Worm (Caenorhabditis elegans) whole organism, L4 larva: ENCODE measurements around the gene M70.5.
"Not testable (repeated sequence)": the region's sequence is repeated elsewhere in the genome, so short reads cannot be mapped to it uniquely, and the experiment has no call there.

Experiments
- F37D6.2 ChIP-seq: sonication (generic microtip); optimal IDR thresholded peaks from 2 replicates; lab custom pipeline; 2016; ENCODE audit warnings: mild to moderate bottlenecking, missing genetic modification characterization, missing compliant biosample characterization
- F49E8.2 ChIP-seq: sonication (generic microtip); optimal IDR thresholded peaks from 2 replicates; lab custom pipeline; 2016; ENCODE audit warnings: missing compliant biosample characterization, mild to moderate bottlenecking, missing genetic modification characterization, borderline replicate concordance
- T26A8.4 ChIP-seq: fragments of 200-800 bp; sonication (Bioruptor generic); IDR thresholded peaks from 2 replicates; pipeline ENCODE4 v1.3.6; 2022; ENCODE audit warnings: missing genetic modification characterization, missing compliant biosample characterization
- Y48G9A.11 ChIP-seq: fragments of 200-800 bp; sonication (Bioruptor generic); IDR thresholded peaks from 2 replicates; pipeline ENCODE4 v1.3.6; 2022; ENCODE audit warnings: missing genetic modification reagents, missing genetic modification characterization, missing compliant biosample characterization
- aha-1 ChIP-seq: fragments of 150-350 bp; peaks from one replicate; lab custom pipeline; 2014; ENCODE audit warnings: missing biosample characterization, missing genetic modification characterization
- aly-2 ChIP-seq: sonication (generic microtip); optimal IDR thresholded peaks from 2 replicates; lab custom pipeline; 2018; ENCODE audit warnings: missing biosample characterization, missing genetic modification characterization
- arid-1 ChIP-seq: fragments of 200-800 bp; sonication (Bioruptor generic); conservative IDR thresholded peaks from 2 replicates; pipeline ENCODE4 v1.3.6; 2022; ENCODE audit warnings: missing genetic modification reagents, missing genetic modification characterization, missing compliant biosample characterization
- attf-4 ChIP-seq: sonication (generic microtip); optimal IDR thresholded peaks from 3 replicates; lab custom pipeline; 2017; ENCODE audit warnings: missing biosample characterization, missing genetic modification characterization
- ceh-32 ChIP-seq: sonication (generic microtip); optimal IDR thresholded peaks from 2 replicates; lab custom pipeline; 2016; ENCODE audit warnings: mild to moderate bottlenecking, missing genetic modification characterization, missing compliant biosample characterization; ENCODE audit not compliant: poor library complexity
- ceh-62 ChIP-seq: sonication (generic microtip); optimal IDR thresholded peaks from 2 replicates; lab custom pipeline; 2017; ENCODE audit warnings: missing biosample characterization, missing genetic modification characterization
- ceh-82 ChIP-seq: sonication (generic microtip); optimal IDR thresholded peaks from 2 replicates; lab custom pipeline; 2017; ENCODE audit warnings: missing biosample characterization, missing genetic modification characterization
- cey-2 ChIP-seq: sonication (generic microtip); optimal IDR thresholded peaks from 3 replicates; lab custom pipeline; 2017; ENCODE audit warnings: missing genetic modification characterization, mild to moderate bottlenecking, missing compliant biosample characterization, antibody characterized with exemption, borderline replicate concordance; ENCODE audit not compliant: insufficient read depth
- ctbp-1 ChIP-seq: fragments of 200-800 bp; sonication (Bioruptor generic); IDR thresholded peaks from 2 replicates; pipeline ENCODE4 v1.3.6; 2022; ENCODE audit warnings: missing genetic modification reagents, missing genetic modification characterization, missing compliant biosample characterization
- daf-16 ChIP-seq, 3 experiments: sonication (generic microtip); optimal IDR thresholded peaks; 2 replicates each; lab custom pipeline; 2016 to 2017; ENCODE audit warnings: missing genetic modification characterization in 3 of 3, missing genetic modification reagents in 3 of 3, mild to moderate bottlenecking in 2 of 3, missing compliant biosample characterization in 2 of 3, missing biosample characterization in 1 of 3, moderate library complexity in 1 of 3
- egl-43 ChIP-seq: fragments of 200-800 bp; sonication (Bioruptor generic); IDR thresholded peaks from 2 replicates; pipeline ENCODE4 v1.3.6; 2022; ENCODE audit warnings: missing genetic modification reagents, missing genetic modification characterization, missing compliant biosample characterization
- hlh-11 ChIP-seq: fragments of 200-800 bp; sonication (Bioruptor generic); optimal IDR thresholded peaks from 2 replicates; lab custom pipeline; 2018; ENCODE audit warnings: mild to moderate bottlenecking, missing genetic modification characterization, missing compliant biosample characterization
- hlh-30 ChIP-seq: sonication (generic microtip); optimal IDR thresholded peaks from 2 replicates; lab custom pipeline; 2017; ENCODE audit warnings: antibody characterized with exemption, mild to moderate bottlenecking, missing genetic modification characterization, missing compliant biosample characterization; ENCODE audit not compliant: insufficient read depth
- lim-7 ChIP-seq: fragments of 200-800 bp; sonication (Bioruptor generic); IDR thresholded peaks from 2 replicates; pipeline ENCODE4 v1.3.6; 2022; ENCODE audit warnings: missing genetic modification characterization, missing compliant biosample characterization
- lin-1 ChIP-seq: fragments of 200-800 bp; sonication (Bioruptor generic); IDR thresholded peaks from 2 replicates; pipeline ENCODE4 v1.3.6; 2022; ENCODE audit warnings: missing genetic modification reagents, missing genetic modification characterization, missing compliant biosample characterization
- lin-38 ChIP-seq: fragments of 200-800 bp; sonication (Bioruptor generic); IDR thresholded peaks from 2 replicates; pipeline ENCODE4 v1.3.6; 2022; ENCODE audit warnings: missing genetic modification reagents, missing genetic modification characterization, missing compliant biosample characterization
- lin-39 ChIP-seq: fragments of 150-350 bp; optimal IDR thresholded peaks from 2 replicates; lab custom pipeline; 2014; ENCODE audit warnings: missing biosample characterization, missing genetic modification reagents, missing genetic modification characterization
- mdt-29 ChIP-seq: fragments of 200-800 bp; sonication (Bioruptor generic); IDR thresholded peaks from 2 replicates; pipeline ENCODE4 v1.3.6; 2022; ENCODE audit warnings: missing genetic modification reagents, missing genetic modification characterization, missing compliant biosample characterization
- nhr-102 ChIP-seq: sonication (generic microtip); optimal IDR thresholded peaks from 2 replicates; lab custom pipeline; 2016; ENCODE audit warnings: mild to moderate bottlenecking, missing genetic modification characterization, moderate library complexity, missing compliant biosample characterization
- nhr-237 ChIP-seq: sonication (generic microtip); optimal IDR thresholded peaks from 2 replicates; lab custom pipeline; 2017; ENCODE audit warnings: missing biosample characterization, missing genetic modification characterization
- nhr-28 ChIP-seq: fragments of 150-350 bp; optimal IDR thresholded peaks from 2 replicates; lab custom pipeline; 2014; ENCODE audit warnings: missing biosample characterization, missing genetic modification characterization
- pqm-1 ChIP-seq: sonication (generic microtip); optimal IDR thresholded peaks from 2 replicates; lab custom pipeline; 2017; ENCODE audit warnings: missing biosample characterization, missing genetic modification characterization
- rbr-2 ChIP-seq: sonication (generic microtip); optimal IDR thresholded peaks from 2 replicates; lab custom pipeline; 2016; ENCODE audit warnings: missing genotype, missing genetic modification characterization, missing compliant biosample characterization
- sdz-12 ChIP-seq: fragments of 200-800 bp; sonication (Bioruptor generic); optimal IDR thresholded peaks from 2 replicates; lab custom pipeline; 2018; ENCODE audit warnings: mild to moderate bottlenecking, missing genetic modification characterization, missing compliant biosample characterization
- set-16 ChIP-seq: fragments of 200-800 bp; sonication (Bioruptor generic); IDR thresholded peaks from 2 replicates; pipeline ENCODE4 v1.3.6; 2022; ENCODE audit warnings: missing genetic modification reagents, missing genetic modification characterization, missing compliant biosample characterization
- snpc-1.2 ChIP-seq: fragments of 200-800 bp; sonication (Bioruptor generic); IDR thresholded peaks from 2 replicates; pipeline ENCODE4 v1.3.6; 2022; ENCODE audit warnings: missing genetic modification reagents, missing genetic modification characterization, missing compliant biosample characterization
- tra-1 ChIP-seq: fragments of 200-800 bp; sonication (Bioruptor generic); IDR thresholded peaks from 2 replicates; pipeline ENCODE4 v1.3.6; 2022; ENCODE audit warnings: missing genetic modification reagents, missing genetic modification characterization, missing compliant biosample characterization
- unc-62 ChIP-seq, 3 experiments: fragments of 150-350 bp in 1 of 3; sonication (generic microtip); optimal IDR thresholded peaks in 2 of 3; peaks in 1 of 3; 1 replicate in 1 of 3; 2 replicates in 2 of 3; lab custom pipeline; 2014 to 2017; ENCODE audit warnings: missing biosample characterization in 3 of 3, missing genetic modification characterization in 3 of 3, missing genetic modification reagents in 3 of 3, missing genotype in 1 of 3
- zag-1 ChIP-seq: fragments of 150-350 bp; optimal IDR thresholded peaks from 2 replicates; lab custom pipeline; 2014; ENCODE audit warnings: missing biosample characterization, missing genetic modification characterization
- zfp-3 ChIP-seq: fragments of 200-800 bp; sonication (Bioruptor generic); conservative IDR thresholded peaks from 2 replicates; pipeline ENCODE4 v1.3.6; 2022; ENCODE audit warnings: missing genetic modification reagents, missing genetic modification characterization, missing compliant biosample characterization

Gene M70.5

ce11 chrIV:2233222-2233621 lies 42.2 kb downstream of the M70.5 start:
- TF ChIP-seq unc-62 (GFP tag; optimal IDR thresholded peaks at IDR 0.05 in 1 of 2; lab: Kevin White, UChicago), result peak in 1 of 2 experiments; percentile 52
- not testable (repeated sequence) for TF ChIP-seq unc-62 (tag; optimal IDR thresholded peaks at IDR 0.05; lab: Kevin White, UChicago)

ce11 chrIV:2228678-2229077 lies 46.7 kb downstream of the M70.5 start:
- TF ChIP-seq attf-4 (tag; lab: Kevin White, UChicago) (no peak), nhr-237 (tag; lab: Kevin White, UChicago) (no peak), ceh-32 (no peak), ctbp-1 (GFP tag; lab: Robert Waterston, UW) (no peak), tra-1 (no peak), lin-39 (tag; lab: Kevin White, UChicago) (no peak), Y48G9A.11 (no peak), lin-1 (GFP tag; lab: Robert Waterston, UW) (no peak), sdz-12 (GFP tag; lab: Kevin White, UChicago) (no peak), mdt-29 (GFP tag; lab: Robert Waterston, UW) (no peak), F49E8.2 (tag; lab: Kevin White, UChicago) (no peak), T26A8.4 (GFP tag; lab: Robert Waterston, UW) (no peak), snpc-1.2 (GFP tag; lab: Robert Waterston, UW) (no peak), zfp-3 (no peak), ceh-82 (tag; lab: Kevin White, UChicago) (no peak), zag-1 (tag; lab: Kevin White, UChicago) (no peak), ceh-62 (no peak), arid-1 (GFP tag; lab: Robert Waterston, UW) (no peak)

ce11 chrIV:2223685-2224084 lies 51.7 kb downstream of the M70.5 start:
- TF ChIP-seq nhr-102 (tag; lab: Kevin White, UChicago), result no peak
- TF ChIP-seq egl-43, result 0 out of 2 replicates have a peak, but pooled peaks have one; percentile 54
- peak; percentile 48 for TF ChIP-seq sdz-12 (GFP tag; lab: Kevin White, UChicago)
- peak; percentile 23; the same call in 1 of the 2 replicates for TF ChIP-seq set-16 (GFP tag; lab: Robert Waterston, UW)

ce11 chrIV:2223144-2223543 lies 52.3 kb downstream of the M70.5 start:
- no peak for TF ChIP-seq cey-2 (tag; lab: Kevin White, UChicago)
- no peak for TF ChIP-seq rbr-2
- TF ChIP-seq set-16 (GFP tag; lab: Robert Waterston, UW), result no peak
- TF ChIP-seq lin-38 (GFP tag; lab: Robert Waterston, UW), result peak; percentile 33; the same call in 1 of the 2 replicates

ce11 chrIV:2222528-2222927 lies 52.9 kb downstream of the M70.5 start, which contains the start of gene fnip-2:
Gene fnip-2, plus strand, starts transcription at chrIV:2222828.
- TF ChIP-seq aha-1 (tag; lab: Kevin White, UChicago) (peak; percentile 65), F37D6.2 (tag; lab: Kevin White, UChicago) (no peak)

- TF ChIP-seq lim-7 (GFP tag; lab: Robert Waterston, UW) (no peak), daf-16 (GFP tag; optimal IDR thresholded peaks at IDR 0.05; lab: Kevin White, UChicago) (no peak), daf-16 (tag; optimal IDR thresholded peaks at IDR 0.05; lab: Kevin White, UChicago) (peak; percentile 42), F49E8.2 (tag; lab: Kevin White, UChicago) (no peak), hlh-11 (peak; percentile 5), hlh-30 (peak; percentile 54), pqm-1 (tag; lab: Kevin White, UChicago) (peak; percentile 11), nhr-28 (tag; lab: Kevin White, UChicago) (peak; percentile 41), aly-2 (tag; lab: Kevin White, UChicago) (no peak)
These were observed 54.1 kb downstream of the M70.5 start for ce11 chrIV:2221350-2221749.
